Worm (Caenorhabditis elegans) whole organism, late embryonic: ENCODE measurements around the gene tsp-14.

Experiments
- F13H6.1 ChIP-seq: sonication (generic microtip); optimal IDR thresholded peaks from 2 replicates; lab custom pipeline; 2016; ENCODE audit warnings: missing genetic modification characterization, missing compliant biosample characterization
- K02D7.2 ChIP-seq: sonication (generic microtip); optimal IDR thresholded peaks from 2 replicates; lab custom pipeline; 2017; ENCODE audit warnings: mild to moderate bottlenecking, missing genetic modification characterization, missing compliant biosample characterization
- K09A11.1 ChIP-seq: sonication (generic microtip); optimal IDR thresholded peaks from 2 replicates; lab custom pipeline; 2017; ENCODE audit warnings: antibody characterized with exemption, mild to moderate bottlenecking, missing genetic modification characterization, missing compliant biosample characterization; ENCODE audit not compliant: insufficient read depth
- Y22D7AL.16 ChIP-seq: sonication (generic microtip); optimal IDR thresholded peaks from 2 replicates; lab custom pipeline; 2016; ENCODE audit warnings: missing genetic modification characterization, missing compliant biosample characterization
- ama-1 ChIP-seq: fragments of 150-350 bp; optimal IDR thresholded peaks from 2 replicates; lab custom pipeline; 2014
- ceh-14 ChIP-seq: sonication (generic microtip); optimal IDR thresholded peaks from 2 replicates; lab custom pipeline; 2016; ENCODE audit warnings: missing genotype, missing genetic modification characterization, missing compliant biosample characterization
- ceh-2 ChIP-seq: sonication (generic microtip); optimal IDR thresholded peaks from 2 replicates; lab custom pipeline; 2016; ENCODE audit warnings: missing genotype, missing genetic modification characterization, missing compliant biosample characterization
- ceh-22 ChIP-seq: sonication (generic microtip); optimal IDR thresholded peaks from 2 replicates; lab custom pipeline; 2017; ENCODE audit warnings: missing biosample characterization, missing genetic modification characterization
- ceh-24 ChIP-seq: sonication (generic microtip); optimal IDR thresholded peaks from 2 replicates; lab custom pipeline; 2016; ENCODE audit warnings: mild to moderate bottlenecking, missing genetic modification characterization, missing compliant biosample characterization
- ceh-31 ChIP-seq: sonication (generic microtip); optimal IDR thresholded peaks from 2 replicates; lab custom pipeline; 2016; ENCODE audit warnings: missing genetic modification characterization, missing compliant biosample characterization
- ceh-34 ChIP-seq: sonication (generic microtip); optimal IDR thresholded peaks from 2 replicates; lab custom pipeline; 2016; ENCODE audit warnings: mild to moderate bottlenecking, missing genetic modification characterization, missing compliant biosample characterization
- ceh-45 ChIP-seq: fragments of 200-800 bp; sonication (Bioruptor generic); IDR thresholded peaks from 2 replicates; pipeline ENCODE4 v1.3.6; 2022; ENCODE audit warnings: missing genetic modification reagents, missing genetic modification characterization, missing compliant biosample characterization
- ceh-9 ChIP-seq: sonication (generic microtip); optimal IDR thresholded peaks from 2 replicates; lab custom pipeline; 2016; ENCODE audit warnings: mild to moderate bottlenecking, missing genetic modification characterization, inconsistent platforms, missing compliant biosample characterization
- dmd-4 ChIP-seq: sonication (generic microtip); optimal IDR thresholded peaks from 2 replicates; lab custom pipeline; 2016; ENCODE audit warnings: borderline replicate concordance, missing genetic modification characterization, missing compliant biosample characterization
- dve-1 ChIP-seq: sonication (generic microtip); optimal IDR thresholded peaks from 2 replicates; lab custom pipeline; 2017; ENCODE audit warnings: antibody characterized with exemption, mild to moderate bottlenecking, missing genetic modification characterization, missing compliant biosample characterization
- elt-2 ChIP-seq: sonication (generic microtip); optimal IDR thresholded peaks from 2 replicates; lab custom pipeline; 2016; ENCODE audit warnings: missing genetic modification reagents, missing genetic modification characterization, missing compliant biosample characterization
- ets-4 ChIP-seq: sonication (generic microtip); optimal IDR thresholded peaks from 2 replicates; lab custom pipeline; 2016; ENCODE audit warnings: missing genetic modification characterization, missing compliant biosample characterization
- fkh-6 ChIP-seq: sonication (generic microtip); optimal IDR thresholded peaks from 2 replicates; lab custom pipeline; 2016; ENCODE audit warnings: missing genetic modification characterization, missing compliant biosample characterization
- gmeb-2 ChIP-seq: sonication (generic microtip); optimal IDR thresholded peaks from 2 replicates; lab custom pipeline; 2016; ENCODE audit warnings: missing genetic modification characterization, inconsistent platforms, missing compliant biosample characterization
- hlh-13 ChIP-seq: fragments of 200-800 bp; sonication (Bioruptor generic); optimal IDR thresholded peaks from 2 replicates; lab custom pipeline; 2018; ENCODE audit warnings: mild to moderate bottlenecking, missing genetic modification characterization, missing compliant biosample characterization
- hlh-30 ChIP-seq: sonication (generic microtip); optimal IDR thresholded peaks from 2 replicates; lab custom pipeline; 2017; ENCODE audit warnings: antibody characterized with exemption, missing genetic modification characterization, missing compliant biosample characterization; ENCODE audit not compliant: insufficient read depth
- hlh-6 ChIP-seq: sonication (generic microtip); optimal IDR thresholded peaks from 2 replicates; lab custom pipeline; 2016; ENCODE audit warnings: missing genotype, missing genetic modification characterization, missing compliant biosample characterization
- lim-6 ChIP-seq: sonication (generic microtip); optimal IDR thresholded peaks from 2 replicates; lab custom pipeline; 2016; ENCODE audit warnings: missing genetic modification characterization, missing compliant biosample characterization
- lin-11 ChIP-seq: fragments of 200-800 bp; sonication (Bioruptor generic); optimal IDR thresholded peaks from 2 replicates; lab custom pipeline; 2018; ENCODE audit warnings: mild to moderate bottlenecking, missing genetic modification characterization, missing compliant biosample characterization
- nhr-232 ChIP-seq: sonication (generic microtip); optimal IDR thresholded peaks from 2 replicates; lab custom pipeline; 2016; ENCODE audit warnings: missing genetic modification characterization, missing compliant biosample characterization
- pat-9 ChIP-seq: fragments of 200-800 bp; sonication (Bioruptor generic); optimal IDR thresholded peaks from 2 replicates; lab custom pipeline; 2018; ENCODE audit warnings: mild to moderate bottlenecking, missing genetic modification characterization, moderate library complexity, missing compliant biosample characterization
- pha-4 ChIP-seq: fragments of 150-350 bp; optimal IDR thresholded peaks from 2 replicates; lab custom pipeline; 2018; ENCODE audit warnings: missing biosample characterization, missing genetic modification reagents, missing genetic modification characterization
- pqm-1 ChIP-seq: sonication (generic microtip); optimal IDR thresholded peaks from 2 replicates; lab custom pipeline; 2016; ENCODE audit warnings: missing genetic modification characterization, missing compliant biosample characterization
- pros-1 ChIP-seq: fragments of 150-350 bp; optimal IDR thresholded peaks from 2 replicates; lab custom pipeline; 2014; ENCODE audit warnings: missing biosample characterization, missing genetic modification reagents, missing genetic modification characterization
- ref-2 ChIP-seq: sonication (generic microtip); optimal IDR thresholded peaks from 2 replicates; lab custom pipeline; 2016; ENCODE audit warnings: missing genetic modification characterization, missing compliant biosample characterization
- sox-2 ChIP-seq: fragments of 200-800 bp; sonication (Bioruptor generic); IDR thresholded peaks from 2 replicates; pipeline ENCODE4 v1.3.6; 2022; ENCODE audit warnings: missing genetic modification reagents, missing genetic modification characterization, missing compliant biosample characterization
- tbx-7 ChIP-seq: sonication (generic microtip); optimal IDR thresholded peaks from 2 replicates; lab custom pipeline; 2016; ENCODE audit warnings: missing genotype, missing genetic modification characterization, missing compliant biosample characterization
- unc-3 ChIP-seq, 2 experiments: fragments of 200-800 bp in 1 of 2; sonication (Bioruptor generic) in 1 of 2; sonication (generic microtip) in 1 of 2; conservative IDR thresholded peaks in 1 of 2; optimal IDR thresholded peaks in 1 of 2; 2 replicates each; pipeline versions ENCODE4 v1.3.6 to Lab custom; 2016 to 2022; ENCODE audit warnings: missing compliant biosample characterization in 2 of 2, missing genetic modification characterization in 2 of 2, missing genetic modification reagents in 1 of 2
- unc-42 ChIP-seq: sonication (generic microtip); optimal IDR thresholded peaks from 2 replicates; lab custom pipeline; 2016; ENCODE audit warnings: missing genotype, missing genetic modification characterization, missing compliant biosample characterization
- unc-55 ChIP-seq: sonication (generic microtip); optimal IDR thresholded peaks from 2 replicates; lab custom pipeline; 2017; ENCODE audit warnings: missing biosample characterization, missing genetic modification reagents, missing genetic modification characterization
- unc-86 ChIP-seq: sonication (generic microtip); optimal IDR thresholded peaks from 2 replicates; lab custom pipeline; 2016; ENCODE audit warnings: missing genetic modification characterization, missing compliant biosample characterization
- zip-5 ChIP-seq: sonication (generic microtip); optimal IDR thresholded peaks from 2 replicates; lab custom pipeline; 2016; ENCODE audit warnings: missing genetic modification characterization, missing compliant biosample characterization

The tsp-14 gene

ce11 chrX:4844765-4845164, 32.0 kb downstream of the tsp-14 start:
- no peak for TF ChIP-seq hlh-6 (tag; lab: Kevin White, UChicago)
- TF ChIP-seq pros-1 (tag; lab: Kevin White, UChicago), result no peak
- TF ChIP-seq ceh-14 (tag; lab: Kevin White, UChicago), result no peak
- no peak for TF ChIP-seq fkh-6 (tag; lab: Kevin White, UChicago)
- TF ChIP-seq lin-11 (tag; lab: Kevin White, UChicago), result no peak
- TF ChIP-seq dmd-4 (tag; lab: Kevin White, UChicago), result no peak
- TF ChIP-seq ref-2 (tag; lab: Kevin White, UChicago), result no peak
- TF ChIP-seq ceh-9 (tag; lab: Kevin White, UChicago), result no peak
- TF ChIP-seq ceh-22 (tag; lab: Kevin White, UChicago), result no peak
- no peak for TF ChIP-seq tbx-7 (tag; lab: Kevin White, UChicago)
- TF ChIP-seq ceh-24 (tag; lab: Kevin White, UChicago), result no peak
- TF ChIP-seq gmeb-2 (tag; lab: Kevin White, UChicago), result no peak

ce11 chrX:4842305-4842704, 34.5 kb downstream of the tsp-14 start:
- TF ChIP-seq nhr-232 (tag; lab: Kevin White, UChicago) (no peak), ceh-24 (tag; lab: Kevin White, UChicago) (no peak), unc-42 (tag; lab: Kevin White, UChicago) (no peak), ceh-34 (tag; lab: Kevin White, UChicago) (no peak), sox-2 (GFP tag; lab: Robert Waterston, UW) (no peak), elt-2 (no peak), ceh-9 (tag; lab: Kevin White, UChicago) (no peak), pha-4 (tag; lab: Kevin White, UChicago) (no peak), ets-4 (tag; lab: Kevin White, UChicago) (no peak), unc-3 (GFP tag; conservative IDR thresholded peaks at IDR 0.05; lab: Robert Waterston, UW) (no peak), unc-3 (tag; optimal IDR thresholded peaks at IDR 0.05; lab: Kevin White, UChicago) (no peak), unc-55 (GFP tag; lab: Kevin White, UChicago) (no peak), ama-1 (lab: Kevin White, UChicago) (no peak), pat-9 (no peak), unc-86 (tag; lab: Kevin White, UChicago) (no peak), ceh-45 (GFP tag; lab: Robert Waterston, UW) (no peak), K09A11.1 (tag; lab: Kevin White, UChicago) (no peak), zip-5 (no peak)
- TF ChIP-seq, all 69 proteins: peak for 0

- TF ChIP-seq Y22D7AL.16 (tag; lab: Kevin White, UChicago), result no peak
- TF ChIP-seq ceh-2 (tag; lab: Kevin White, UChicago), result no peak
- TF ChIP-seq, all 69 proteins: peak for 0
These were observed 36.1 kb downstream of the tsp-14 start for ce11 chrX:4840653-4841052.

ce11 chrX:4822262-4822661, 54.5 kb downstream of the tsp-14 start, which contains the start of gene R08E3.1:
TSS of gene R08E3.1 (plus strand) at chrX:4822647.
- TF ChIP-seq pha-4 (tag; lab: Kevin White, UChicago), result no peak
- no peak for TF ChIP-seq K02D7.2 (tag; lab: Kevin White, UChicago)
- no peak for TF ChIP-seq hlh-13 (GFP tag; lab: Kevin White, UChicago)
- no peak for TF ChIP-seq hlh-30
- no peak for TF ChIP-seq lim-6 (tag; lab: Kevin White, UChicago)
- TF ChIP-seq ceh-31 (tag; lab: Kevin White, UChicago), result no peak
- no peak for TF ChIP-seq pros-1 (tag; lab: Kevin White, UChicago)
- TF ChIP-seq dve-1, result no peak
- no peak for TF ChIP-seq ceh-34 (tag; lab: Kevin White, UChicago)
- no peak for TF ChIP-seq pqm-1 (tag; lab: Kevin White, UChicago)
- TF ChIP-seq F13H6.1, result no peak
- TF ChIP-seq, all 69 proteins: peak for 0
